Fruit fly (Drosophila melanogaster): ENCODE measurements around the gene jp.

Gene jp

dm6 chr2L:9594625-9595300 is 28.2 kb upstream of the jp start:
- no peak for TF ChIP-seq cyc (GFP tag; optimal IDR thresholded peaks at IDR 0.05)
- TF ChIP-seq CG6163 (GFP tag; IDR thresholded peaks at IDR 0.05): no peak
- peak; percentile 5 for TF ChIP-seq CG10631 (GFP tag; optimal IDR thresholded peaks at IDR 0.05)
- TF ChIP-seq Eip93F (GFP tag; optimal IDR thresholded peaks at IDR 0.05): no peak
- peak; percentile 30 for TF ChIP-seq fkh (GFP tag; optimal IDR thresholded peaks at IDR 0.05)
- TF ChIP-seq OdsH (GFP tag; optimal IDR thresholded peaks at IDR 0.05): no peak
- TF ChIP-seq CG11294 (GFP tag; IDR thresholded peaks at IDR 0.05): no peak
- no peak for TF ChIP-seq vri (GFP tag; optimal IDR thresholded peaks at IDR 0.05)
- TF ChIP-seq svp (GFP tag): peak; percentile 53
- TF ChIP-seq Smox (GFP tag; optimal IDR thresholded peaks at IDR 0.05): peak; percentile 2
- no peak for TF ChIP-seq Sox14 (GFP tag; optimal IDR thresholded peaks at IDR 0.05)
- TF ChIP-seq CG4318 (GFP tag; optimal IDR thresholded peaks at IDR 0.05): no peak
- no peak for TF ChIP-seq esn (GFP tag; optimal IDR thresholded peaks at IDR 0.05)
- TF ChIP-seq achi (GFP tag; optimal IDR thresholded peaks at IDR 0.05): no peak
- TF ChIP-seq fd59A (GFP tag; optimal IDR thresholded peaks at IDR 0.05): no peak
- no peak for TF ChIP-seq CG6792 (GFP tag; optimal IDR thresholded peaks at IDR 0.05)
- TF ChIP-seq acj6 (GFP tag; optimal IDR thresholded peaks at IDR 0.05): peak; percentile 5
- TF ChIP-seq CG8632 (GFP tag; optimal IDR thresholded peaks at IDR 0.05): no peak
- peak; percentile 6 for TF ChIP-seq Met (GFP tag; optimal IDR thresholded peaks at IDR 0.05)
- no peak for TF ChIP-seq CG3032 (tag; optimal IDR thresholded peaks at IDR 0.05)

- TF ChIP-seq salr (GFP tag; optimal IDR thresholded peaks at IDR 0.05) (no peak), CG4318 (GFP tag; optimal IDR thresholded peaks at IDR 0.05) (no peak), dsx (GFP tag; optimal IDR thresholded peaks at IDR 0.05; ENCODE audit: poor library complexity, severe bottlenecking) (no peak), spab (GFP tag; optimal IDR thresholded peaks at IDR 0.05) (no peak), fd85E (GFP tag; optimal IDR thresholded peaks at IDR 0.05) (no peak), Met (GFP tag; optimal IDR thresholded peaks at IDR 0.05) (no peak), pdm3 (GFP tag; optimal IDR thresholded peaks at IDR 0.05) (no peak)
These were observed 24.6 kb upstream of the jp start for dm6 chr2L:9591146-9591545.

dm6 chr2L:9589176-9589575 is 22.6 kb upstream of the jp start, which contains the start of gene CG3841:
Gene CG3841, plus strand, starts transcription at chr2L:9589476.
- TF ChIP-seq CG1621 (tag; optimal IDR thresholded peaks at IDR 0.05) (no peak), acj6 (GFP tag; optimal IDR thresholded peaks at IDR 0.05) (no peak), net (GFP tag; optimal IDR thresholded peaks at IDR 0.05) (no peak), svp (GFP tag) (no peak), Eip78C (GFP tag) (no peak), dsx (GFP tag; optimal IDR thresholded peaks at IDR 0.05; ENCODE audit: poor library complexity, severe bottlenecking) (no peak), vri (GFP tag; optimal IDR thresholded peaks at IDR 0.05) (no peak)

dm6 chr2L:9585942-9586341 is 19.4 kb upstream of the jp start:
- TF ChIP-seq Eip93F (GFP tag; optimal IDR thresholded peaks at IDR 0.05) (no peak), Lpt (GFP tag; optimal IDR thresholded peaks at IDR 0.05) (no peak), eg (GFP tag; IDR thresholded peaks at IDR 0.05) (no peak), CG8319 (GFP tag; optimal IDR thresholded peaks at IDR 0.05) (no peak), CG9139 (GFP tag; optimal IDR thresholded peaks at IDR 0.05) (no peak), CG4318 (GFP tag; optimal IDR thresholded peaks at IDR 0.05) (no peak), CG7368 (GFP tag; optimal IDR thresholded peaks at IDR 0.05) (no peak), dsx (GFP tag; optimal IDR thresholded peaks at IDR 0.05; ENCODE audit: poor library complexity, severe bottlenecking) (no peak), topi (GFP tag; optimal IDR thresholded peaks at IDR 0.05) (no peak), Eip75B (GFP tag; optimal IDR thresholded peaks at IDR 0.05) (no peak)

All from whole organism, prepupa.